Worm (Caenorhabditis elegans) whole organism, L4 larva: Measurements from ENCODE around the gene crls-1.

ENCODE experiments used
- F26F4.8 ChIP-seq: fragments of 200-800 bp; sonication (Bioruptor generic); conservative IDR thresholded peaks from 2 replicates; pipeline ENCODE4 v1.3.6; 2022; ENCODE audit warnings: missing genetic modification characterization, missing compliant biosample characterization
- F37D6.2 ChIP-seq: sonication (generic microtip); optimal IDR thresholded peaks from 2 replicates; lab custom pipeline; 2016; ENCODE audit warnings: mild to moderate bottlenecking, missing genetic modification characterization, missing compliant biosample characterization
- F49E8.2 ChIP-seq: sonication (generic microtip); optimal IDR thresholded peaks from 2 replicates; lab custom pipeline; 2016; ENCODE audit warnings: missing compliant biosample characterization, mild to moderate bottlenecking, missing genetic modification characterization, borderline replicate concordance
- Y48G9A.11 ChIP-seq: fragments of 200-800 bp; sonication (Bioruptor generic); IDR thresholded peaks from 2 replicates; pipeline ENCODE4 v1.3.6; 2022; ENCODE audit warnings: missing genetic modification reagents, missing genetic modification characterization, missing compliant biosample characterization
- Y5F2A.4 ChIP-seq: fragments of 200-800 bp; sonication (Bioruptor generic); optimal IDR thresholded peaks from 2 replicates; lab custom pipeline; 2018; ENCODE audit warnings: mild to moderate bottlenecking, missing genetic modification characterization, missing compliant biosample characterization
- Y75B8A.6 ChIP-seq: fragments of 200-800 bp; sonication (Bioruptor generic); IDR thresholded peaks from 2 replicates; pipeline ENCODE4 v1.3.6; 2022; ENCODE audit warnings: missing genetic modification reagents, missing genetic modification characterization, missing compliant biosample characterization
- ZK337.2 ChIP-seq: fragments of 200-800 bp; sonication (Bioruptor generic); IDR thresholded peaks from 2 replicates; pipeline ENCODE4 v1.3.6; 2022; ENCODE audit warnings: missing genetic modification reagents, missing genetic modification characterization, missing compliant biosample characterization
- aha-1 ChIP-seq: fragments of 150-350 bp; peaks from one replicate; lab custom pipeline; 2014; ENCODE audit warnings: missing biosample characterization, missing genetic modification characterization
- aly-2 ChIP-seq: sonication (generic microtip); optimal IDR thresholded peaks from 2 replicates; lab custom pipeline; 2018; ENCODE audit warnings: missing biosample characterization, missing genetic modification characterization
- ceh-20 ChIP-seq: fragments of 200-800 bp; sonication (Bioruptor generic); IDR thresholded peaks from 2 replicates; pipeline ENCODE4 v1.3.6; 2022; ENCODE audit warnings: missing genetic modification reagents, missing genetic modification characterization, missing compliant biosample characterization
- ceh-28 ChIP-seq: fragments of 150-350 bp; optimal IDR thresholded peaks from 2 replicates; lab custom pipeline; 2014; ENCODE audit warnings: missing biosample characterization, missing genetic modification reagents, missing genetic modification characterization
- ceh-44 ChIP-seq: fragments of 200-800 bp; sonication (Bioruptor generic); IDR thresholded peaks from 2 replicates; pipeline ENCODE4 v1.3.6; 2022; ENCODE audit warnings: missing genetic modification reagents, missing genetic modification characterization, missing compliant biosample characterization
- ceh-62 ChIP-seq: sonication (generic microtip); optimal IDR thresholded peaks from 2 replicates; lab custom pipeline; 2017; ENCODE audit warnings: missing biosample characterization, missing genetic modification characterization
- daf-12 ChIP-seq: fragments of 150-350 bp; optimal IDR thresholded peaks from 2 replicates; lab custom pipeline; 2014; ENCODE audit warnings: missing biosample characterization, missing genetic modification reagents, missing genetic modification characterization
- dmd-9 ChIP-seq: fragments of 200-800 bp; sonication (Bioruptor generic); IDR thresholded peaks from 2 replicates; pipeline ENCODE4 v1.3.6; 2022; ENCODE audit warnings: missing genetic modification reagents, missing genetic modification characterization, missing compliant biosample characterization
- dpl-1 ChIP-seq: fragments of 150-350 bp; optimal IDR thresholded peaks from 2 replicates; lab custom pipeline; 2014; ENCODE audit warnings: missing biosample characterization, missing genetic modification reagents, missing genetic modification characterization
- dve-1 ChIP-seq: sonication (generic microtip); optimal IDR thresholded peaks from 2 replicates; lab custom pipeline; 2017; ENCODE audit warnings: antibody characterized with exemption, mild to moderate bottlenecking, missing genetic modification characterization, missing compliant biosample characterization; ENCODE audit not compliant: insufficient read depth
- fkh-10 ChIP-seq: fragments of 150-350 bp; optimal IDR thresholded peaks from 2 replicates; lab custom pipeline; 2014; ENCODE audit warnings: missing biosample characterization, missing genetic modification reagents, missing genetic modification characterization
- gei-8 ChIP-seq: fragments of 200-800 bp; sonication (Bioruptor generic); optimal IDR thresholded peaks from 2 replicates; lab custom pipeline; 2018; ENCODE audit warnings: mild to moderate bottlenecking, missing genetic modification characterization, missing compliant biosample characterization
- hif-1 ChIP-seq, 2 experiments: sonication (generic microtip); optimal IDR thresholded peaks; 2 replicates each; lab custom pipeline; 2016 to 2017; ENCODE audit warnings: missing compliant biosample characterization in 2 of 2, missing genetic modification characterization in 2 of 2, missing genetic modification reagents in 2 of 2, missing genotype in 2 of 2, mild to moderate bottlenecking in 1 of 2
- hlh-30 ChIP-seq: sonication (generic microtip); optimal IDR thresholded peaks from 2 replicates; lab custom pipeline; 2017; ENCODE audit warnings: antibody characterized with exemption, mild to moderate bottlenecking, missing genetic modification characterization, missing compliant biosample characterization; ENCODE audit not compliant: insufficient read depth
- lim-7 ChIP-seq: fragments of 200-800 bp; sonication (Bioruptor generic); IDR thresholded peaks from 2 replicates; pipeline ENCODE4 v1.3.6; 2022; ENCODE audit warnings: missing genetic modification characterization, missing compliant biosample characterization
- lin-1 ChIP-seq: fragments of 200-800 bp; sonication (Bioruptor generic); IDR thresholded peaks from 2 replicates; pipeline ENCODE4 v1.3.6; 2022; ENCODE audit warnings: missing genetic modification reagents, missing genetic modification characterization, missing compliant biosample characterization
- lin-13 ChIP-seq: fragments of 150-350 bp; optimal IDR thresholded peaks from 2 replicates; lab custom pipeline; 2014; ENCODE audit warnings: missing biosample characterization, missing genetic modification reagents, missing genetic modification characterization
- lin-38 ChIP-seq: fragments of 200-800 bp; sonication (Bioruptor generic); IDR thresholded peaks from 2 replicates; pipeline ENCODE4 v1.3.6; 2022; ENCODE audit warnings: missing genetic modification reagents, missing genetic modification characterization, missing compliant biosample characterization
- lsy-2 ChIP-seq, 2 experiments: fragments of 150-350 bp in 1 of 2; sonication (generic microtip) in 1 of 2; optimal IDR thresholded peaks; 2 replicates each; lab custom pipeline; 2014 to 2017; ENCODE audit warnings: missing biosample characterization in 2 of 2, missing genetic modification characterization in 2 of 2
- mes-2 ChIP-seq: sonication (generic microtip); optimal IDR thresholded peaks from 2 replicates; lab custom pipeline; 2016; ENCODE audit warnings: missing genotype, mild to moderate bottlenecking, missing genetic modification characterization, missing compliant biosample characterization; ENCODE audit not compliant: poor library complexity, severe bottlenecking
- nhr-237 ChIP-seq: sonication (generic microtip); optimal IDR thresholded peaks from 2 replicates; lab custom pipeline; 2017; ENCODE audit warnings: missing biosample characterization, missing genetic modification characterization
- nhr-41 ChIP-seq: fragments of 200-800 bp; sonication (Bioruptor generic); IDR thresholded peaks from 2 replicates; pipeline ENCODE4 v1.3.6; 2022; ENCODE audit warnings: missing genetic modification reagents, missing genetic modification characterization, missing compliant biosample characterization
- nhr-48 ChIP-seq: sonication (generic microtip); optimal IDR thresholded peaks from 2 replicates; lab custom pipeline; 2016; ENCODE audit warnings: mild to moderate bottlenecking, missing genetic modification characterization, missing compliant biosample characterization
- nhr-6 ChIP-seq: fragments of 150-350 bp; optimal IDR thresholded peaks from 2 replicates; lab custom pipeline; 2014; ENCODE audit warnings: missing biosample characterization, missing genetic modification characterization
- nhr-77 ChIP-seq: fragments of 150-350 bp; optimal IDR thresholded peaks from 2 replicates; lab custom pipeline; 2014; ENCODE audit warnings: missing biosample characterization, missing genetic modification characterization
- php-3 ChIP-seq: fragments of 200-800 bp; sonication (Bioruptor generic); IDR thresholded peaks from 2 replicates; pipeline ENCODE4 v1.3.6; 2022; ENCODE audit warnings: missing genetic modification reagents, missing genetic modification characterization, missing compliant biosample characterization
- saeg-2 ChIP-seq: fragments of 200-800 bp; sonication (Bioruptor generic); IDR thresholded peaks from 2 replicates; pipeline ENCODE4 v1.3.6; 2022; ENCODE audit warnings: missing genetic modification reagents, missing genetic modification characterization, missing compliant biosample characterization
- skn-1 ChIP-seq: fragments of 150-350 bp; optimal IDR thresholded peaks from 2 replicates; lab custom pipeline; 2014; ENCODE audit warnings: missing biosample characterization, missing genetic modification characterization
- snpc-1.2 ChIP-seq: fragments of 200-800 bp; sonication (Bioruptor generic); IDR thresholded peaks from 2 replicates; pipeline ENCODE4 v1.3.6; 2022; ENCODE audit warnings: missing genetic modification reagents, missing genetic modification characterization, missing compliant biosample characterization
- spr-1 ChIP-seq: sonication (generic microtip); optimal IDR thresholded peaks from 2 replicates; lab custom pipeline; 2016; ENCODE audit warnings: mild to moderate bottlenecking, missing genetic modification characterization, missing compliant biosample characterization
- unc-130 ChIP-seq: sonication (generic microtip); optimal IDR thresholded peaks from 2 replicates; lab custom pipeline; 2016; ENCODE audit warnings: missing genetic modification reagents, missing genetic modification characterization, missing compliant biosample characterization
- zfp-3 ChIP-seq: fragments of 200-800 bp; sonication (Bioruptor generic); conservative IDR thresholded peaks from 2 replicates; pipeline ENCODE4 v1.3.6; 2022; ENCODE audit warnings: missing genetic modification reagents, missing genetic modification characterization, missing compliant biosample characterization
- zip-2 ChIP-seq: fragments of 150-350 bp; optimal IDR thresholded peaks from 2 replicates; lab custom pipeline; 2014; ENCODE audit warnings: missing biosample characterization, missing genetic modification characterization
- ztf-11 ChIP-seq: fragments of 150-350 bp; optimal IDR thresholded peaks from 2 replicates; lab custom pipeline; 2014; ENCODE audit warnings: missing biosample characterization, missing genetic modification characterization

crls-1 gene

ce11 chrIII:887874-888299 lies 21.8 kb downstream of the crls-1 start (continued):
- peak; percentile 92 for TF ChIP-seq fkh-10 (GFP tag; lab: Kevin White, UChicago)
- TF ChIP-seq ztf-11 (tag; lab: Kevin White, UChicago) = no peak
- TF ChIP-seq nhr-6 (tag; lab: Kevin White, UChicago) = no peak
- no peak for TF ChIP-seq zip-2
- TF ChIP-seq dpl-1 = peak; percentile 26
- TF ChIP-seq ceh-20 = peak; percentile 23; the same call in 1 of the 2 replicates
- TF ChIP-seq daf-12 = no peak
- no peak for TF ChIP-seq ceh-44 (GFP tag; lab: Robert Waterston, UW)
- TF ChIP-seq nhr-41 (GFP tag; lab: Robert Waterston, UW) = no peak
- TF ChIP-seq nhr-237 (tag; lab: Kevin White, UChicago) = no peak

DNA sequence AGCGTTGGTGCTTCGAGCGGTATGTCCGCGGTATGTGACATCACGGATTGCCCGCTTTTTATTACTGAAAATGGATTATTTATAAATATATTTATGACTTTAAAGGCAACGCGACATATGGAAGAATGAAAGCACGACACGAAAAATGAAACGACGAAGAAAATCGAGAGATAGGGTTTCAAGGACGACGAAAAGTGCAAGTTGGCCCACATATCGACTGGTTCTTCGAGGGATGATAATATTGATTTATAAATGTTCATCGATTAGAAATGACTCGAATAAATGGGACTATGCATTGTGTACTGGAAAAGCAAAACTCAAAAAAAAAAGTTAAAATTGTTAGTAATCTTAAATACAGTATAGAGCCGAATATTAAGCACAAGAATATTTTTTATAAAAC lies 23.0 kb downstream of the crls-1 start, which contains the start of gene zer-1:
zer-1 (minus strand) TSS at position 68 of the 400 bp plus-strand sequence.
- TF ChIP-seq lim-7 (GFP tag; lab: Robert Waterston, UW) = no peak
- no peak for TF ChIP-seq zfp-3 (GFP tag; lab: Robert Waterston, UW)
- TF ChIP-seq Y48G9A.11 (GFP tag; lab: Robert Waterston, UW) = no peak
- no peak for TF ChIP-seq hif-1 (tag; optimal IDR thresholded peaks at IDR 0.05; lab: Kevin White, UChicago)
- TF ChIP-seq daf-12 = no peak
- TF ChIP-seq lin-13 (GFP tag; lab: Kevin White, UChicago) = no peak
- TF ChIP-seq ceh-28 (tag; lab: Kevin White, UChicago) = no peak
- no peak for TF ChIP-seq ZK337.2
- TF ChIP-seq spr-1 (tag; lab: Kevin White, UChicago) = no peak
- no peak for TF ChIP-seq dve-1
- TF ChIP-seq snpc-1.2 (GFP tag; lab: Robert Waterston, UW) = no peak
- TF ChIP-seq gei-8 (GFP tag; lab: Kevin White, UChicago) = no peak
- no peak for TF ChIP-seq hlh-30 (tag; lab: Kevin White, UChicago)
- no peak for TF ChIP-seq aly-2
- TF ChIP-seq aha-1 (tag; lab: Kevin White, UChicago) = no peak
- no peak for TF ChIP-seq skn-1 (tag; lab: Kevin White, UChicago)
- no peak for TF ChIP-seq ceh-62 (tag; lab: Kevin White, UChicago)
- TF ChIP-seq Y75B8A.6 (GFP tag; lab: Robert Waterston, UW) = no peak
- no peak for TF ChIP-seq F49E8.2
- TF ChIP-seq saeg-2 (GFP tag; lab: Robert Waterston, UW) = no peak

DNA sequence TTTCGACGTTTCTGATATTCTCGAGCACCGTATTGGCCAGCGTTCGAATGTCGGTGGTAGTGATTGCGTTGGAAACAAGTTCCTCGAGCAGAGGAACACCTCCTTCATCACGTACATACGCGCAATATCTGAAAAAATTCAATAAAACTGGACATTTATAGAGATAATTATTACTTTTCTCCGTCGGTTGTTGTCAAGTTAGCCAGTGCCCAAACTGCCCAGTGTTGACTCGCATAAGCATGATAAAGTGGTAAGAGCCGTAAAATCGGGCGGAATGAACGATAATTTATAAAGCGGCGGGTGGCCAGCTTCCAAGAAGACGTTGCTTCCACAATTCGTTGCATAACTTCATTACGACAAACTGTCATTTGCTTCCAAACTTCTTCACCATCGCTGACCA lies 26.1 kb downstream of the crls-1 start:
- TF ChIP-seq Y5F2A.4 (no peak), php-3 (GFP tag; lab: Robert Waterston, UW) (no peak), nhr-48 (no peak), lin-1 (no peak), F26F4.8 (no peak), dmd-9 (GFP tag; lab: Robert Waterston, UW) (no peak), F37D6.2 (no peak), lsy-2 (tag; optimal IDR thresholded peaks at IDR 0.05; lab: Kevin White, UChicago) (no peak), skn-1 (tag; lab: Kevin White, UChicago) (no peak), nhr-77 (tag; lab: Kevin White, UChicago) (no peak)
- TF ChIP-seq, all 104 proteins: peak for 0

DNA sequence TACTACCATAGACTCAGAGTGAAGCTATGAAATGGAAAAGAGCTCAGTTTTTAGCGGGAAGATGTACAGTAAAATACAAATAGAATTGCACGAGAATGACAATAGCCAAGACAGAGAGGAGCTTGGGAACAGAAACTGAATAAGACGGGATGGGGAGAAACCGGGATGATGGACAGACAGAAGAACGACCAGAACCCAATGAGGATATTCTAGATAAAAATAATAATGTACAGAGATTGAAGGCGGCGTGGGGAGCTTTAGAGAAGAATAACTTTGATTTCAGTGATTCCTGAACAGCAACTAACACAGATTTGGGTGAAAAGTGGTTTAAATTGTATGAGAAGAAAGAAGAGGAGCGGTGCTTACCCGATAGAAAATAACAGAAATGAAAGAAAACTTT lies 28.2 kb downstream of the crls-1 start:
- TF ChIP-seq fkh-10 (GFP tag; lab: Kevin White, UChicago) (no peak), unc-130 (GFP tag; lab: Kevin White, UChicago) (peak; percentile 46), mes-2 (peak; percentile 15), lin-38 (GFP tag; lab: Robert Waterston, UW) (peak; percentile 36; the same call in 1 of the 2 replicates)
